Fruit fly (Drosophila melanogaster) S2 (cell line): ENCODE results near the gene Cpr62Bc.

Source experiments
- CG8478 ChIP-seq: fragments of >200 bp; optimal IDR thresholded peaks from 2 replicates; lab custom pipeline; 2018
- CTCF ChIP-seq, 2 experiments: fragments of >200 bp; optimal IDR thresholded peaks; 2 replicates each; lab custom pipeline; 2018

Cpr62Bc gene

dm6 chr3L:1817405-1817804, 24.5 kb downstream of the Cpr62Bc start:
- TF ChIP-seq CG8478 (lab: Kevin White, UChicago) = no peak
- no peak for TF ChIP-seq CTCF (optimal IDR thresholded peaks at IDR 0.05; lab: Kevin White, UChicago)

- TF ChIP-seq CG8478 (lab: Kevin White, UChicago) (no peak), CTCF (optimal IDR thresholded peaks at IDR 0.05; lab: Kevin White, UChicago) (no peak)
Measured at dm6 chr3L:1816614-1817013, 25.3 kb downstream of the Cpr62Bc start.

- TF ChIP-seq CTCF (optimal IDR thresholded peaks at IDR 0.05; lab: Kevin White, UChicago) (no peak), CG8478 (lab: Kevin White, UChicago) (no peak)
Measured at dm6 chr3L:1810288-1810687, 31.6 kb downstream of the Cpr62Bc start, which contains the start of gene GV1. TSS of gene GV1 (plus strand) at chr3L:1810588.

dm6 chr3L:1808631-1809030, 33.3 kb downstream of the Cpr62Bc start:
- TF ChIP-seq CG8478 (lab: Kevin White, UChicago) (no peak), CTCF (optimal IDR thresholded peaks at IDR 0.05; lab: Kevin White, UChicago) (no peak)

dm6 chr3L:1802802-1803201, 39.1 kb downstream of the Cpr62Bc start, which contains the start of the genes JTBR and CG42676:
TSS of gene JTBR (minus strand) at chr3L:1802856.
TSS of gene CG42676 (plus strand) at chr3L:1803107.
- no peak for TF ChIP-seq CTCF (optimal IDR thresholded peaks at IDR 0.05; lab: Kevin White, UChicago)
- TF ChIP-seq CG8478 (lab: Kevin White, UChicago) = no peak

- peak in 1 of 2 experiments; percentile 33 for TF ChIP-seq CTCF (optimal IDR thresholded peaks at IDR 0.05; lab: Kevin White, UChicago)
- TF ChIP-seq CG8478 (lab: Kevin White, UChicago) = no peak
Measured at dm6 chr3L:1798649-1799048, 43.2 kb downstream of the Cpr62Bc start, which contains the start of gene Patj. TSS of gene Patj (plus strand) at chr3L:1798803.

dm6 chr3L:1797005-1797404, 44.9 kb downstream of the Cpr62Bc start, which contains the start of gene CG12020:
TSS of gene CG12020 (plus strand) at chr3L:1797305.
- TF ChIP-seq CTCF (optimal IDR thresholded peaks at IDR 0.05; lab: Kevin White, UChicago) (no peak), CG8478 (lab: Kevin White, UChicago) (no peak)

dm6 chr3L:1794943-1795696, 46.8 kb downstream of the Cpr62Bc start, which contains the start of the genes alpha-Spec, dlt and Cdc37:
TSS of gene alpha-Spec (minus strand) at chr3L:1795328.
TSS of gene dlt (minus strand) at chr3L:1795328.
TSS of gene Cdc37 (plus strand) at chr3L:1795392.
- TF ChIP-seq CTCF (optimal IDR thresholded peaks at IDR 0.05; lab: Kevin White, UChicago) = peak; percentile 89 to 92
- TF ChIP-seq CG8478 (lab: Kevin White, UChicago) = no peak

- TF ChIP-seq CG8478 (lab: Kevin White, UChicago) (no peak), CTCF (optimal IDR thresholded peaks at IDR 0.05; lab: Kevin White, UChicago) (no peak)
Measured at dm6 chr3L:1794164-1794942, 47.5 kb downstream of the Cpr62Bc start.
